Worm (Caenorhabditis elegans): Measurements from ENCODE around the gene mua-6.

- no peak for TF ChIP-seq nhr-6 (tag; optimal IDR thresholded peaks at IDR 0.05)
- no peak for TF ChIP-seq dve-1 (tag; optimal IDR thresholded peaks at IDR 0.05; ENCODE audit: insufficient read depth)
- no peak for TF ChIP-seq ces-1 (GFP tag; optimal IDR thresholded peaks at IDR 0.05)
- no peak for TF ChIP-seq egl-43 (GFP tag; IDR thresholded peaks at IDR 0.05)
These were observed 24.1 kb upstream of the mua-6 start for ce11 chrX:16289635-16290034.
